In genomic region chrX:16279340-16279941, dm6 we compare ENCODE assay signal across 1 fruit fly cellular context.
TF ChIP-seq lines count a peak whose summit lies in the region.

No protein-coding gene starts in this region.

TF ChIP-seq in whole organism, embryonic, 481 proteins besides CTCF, POLR2A, EP300 and RAD21 (continued from another document and continues in another):
- peak; percentile 75 for TF ChIP-seq CG2712 (tag; optimal IDR thresholded peaks at IDR 0.05; lab: Kevin White, UChicago)
- TF ChIP-seq Med (GFP tag; lab: Kevin White, UChicago), result peak; percentile 94
- peak; percentile 80 for TF ChIP-seq CG3847 (GFP tag; IDR thresholded peaks at IDR 0.05; lab: Robert Waterston, UW)
- TF ChIP-seq Nf-YA (GFP tag; IDR thresholded peaks at IDR 0.05; lab: Robert Waterston, UW), result peak; percentile 79
- TF ChIP-seq Sox102F (GFP tag; optimal IDR thresholded peaks at IDR 0.05; lab: Kevin White, UChicago), result peak; percentile 79
- peak; percentile 75 for TF ChIP-seq ems (GFP tag; optimal IDR thresholded peaks at IDR 0.05; lab: Kevin White, UChicago)
- peak; percentile 69 for TF ChIP-seq HLH54F (GFP tag; optimal IDR thresholded peaks at IDR 0.05; lab: Kevin White, UChicago)
- no peak for TF ChIP-seq sima (GFP tag; optimal IDR thresholded peaks at IDR 0.05; lab: Kevin White, UChicago)
- TF ChIP-seq CG13287 (GFP tag; IDR thresholded peaks at IDR 0.05; lab: Robert Waterston, UW; ENCODE audit: partially characterized antibody), result no peak
- TF ChIP-seq HLHmδ (GFP tag; optimal IDR thresholded peaks at IDR 0.05; lab: Kevin White, UChicago), result no peak
- TF ChIP-seq Dek (tag; optimal IDR thresholded peaks at IDR 0.05; lab: Kevin White, UChicago), result peak; percentile 58
- peak; percentile 54 for TF ChIP-seq CG8924 (tag; optimal IDR thresholded peaks at IDR 0.05; lab: Kevin White, UChicago)
- peak; percentile 44 for TF ChIP-seq kah (GFP tag; optimal IDR thresholded peaks at IDR 0.05; lab: Kevin White, UChicago)
- TF ChIP-seq CG34224 (GFP tag; IDR thresholded peaks at IDR 0.05; lab: Robert Waterston, UW; ENCODE audit: partially characterized antibody), result no peak
- TF ChIP-seq CG1024 (GFP tag; IDR thresholded peaks at IDR 0.05; lab: Robert Waterston, UW), result peak; percentile 88
- TF ChIP-seq sisA (GFP tag; IDR thresholded peaks at IDR 0.05; lab: Robert Waterston, UW), result peak; percentile 94
- TF ChIP-seq exex (tag; optimal IDR thresholded peaks at IDR 0.05; lab: Kevin White, UChicago), result no peak
- peak; percentile 68 for TF ChIP-seq CG12219 (GFP tag; optimal IDR thresholded peaks at IDR 0.05; lab: Kevin White, UChicago)
- peak; percentile 73 for TF ChIP-seq Atf3 (GFP tag; optimal IDR thresholded peaks at IDR 0.05; lab: Kevin White, UChicago)
- peak; percentile 77 for TF ChIP-seq CoRest (tag; optimal IDR thresholded peaks at IDR 0.05; lab: Kevin White, UChicago)
- TF ChIP-seq CG6765 (GFP tag; optimal IDR thresholded peaks at IDR 0.05; lab: Kevin White, UChicago), result no peak
- peak; percentile 77 for TF ChIP-seq p53 (GFP tag; optimal IDR thresholded peaks at IDR 0.05; lab: Kevin White, UChicago)
- peak; percentile 86; the same call in 1 of the 3 replicates for TF ChIP-seq CG3726 (GFP tag; IDR thresholded peaks at IDR 0.05; lab: Robert Waterston, UW)
- TF ChIP-seq Ssrp (tag; optimal IDR thresholded peaks at IDR 0.05; lab: Kevin White, UChicago), result peak; percentile 75
- peak; percentile 76 for TF ChIP-seq klu (GFP tag; IDR thresholded peaks at IDR 0.05; lab: Robert Waterston, UW)
- TF ChIP-seq CG8478 (optimal IDR thresholded peaks at IDR 0.05; lab: Kevin White, UChicago), result no peak
- TF ChIP-seq Rx (GFP tag; IDR thresholded peaks at IDR 0.05; lab: Robert Waterston, UW), result peak; percentile 81
- TF ChIP-seq ap (GFP tag; IDR thresholded peaks at IDR 0.05; lab: Robert Waterston, UW), result peak; percentile 80
- TF ChIP-seq chn (GFP tag; optimal IDR thresholded peaks at IDR 0.05; lab: Kevin White, UChicago), result peak; percentile 73
- peak; percentile 56 for TF ChIP-seq CG13123 (GFP tag; optimal IDR thresholded peaks at IDR 0.05; lab: Kevin White, UChicago)
- peak; percentile 80 for TF ChIP-seq CG7357 (GFP tag; IDR thresholded peaks at IDR 0.05; lab: Robert Waterston, UW)
- TF ChIP-seq repo (GFP tag; optimal IDR thresholded peaks at IDR 0.05; lab: Kevin White, UChicago), result peak; percentile 22
- TF ChIP-seq NFAT (GFP tag; IDR thresholded peaks at IDR 0.05; lab: Robert Waterston, UW), result peak; percentile 80
- peak; percentile 25 for TF ChIP-seq Nf-YC (tag; optimal IDR thresholded peaks at IDR 0.05; lab: Kevin White, UChicago)
- TF ChIP-seq NfI (GFP tag; optimal IDR thresholded peaks at IDR 0.05; lab: Kevin White, UChicago), result peak; percentile 74
- peak; percentile 92 for TF ChIP-seq ranshi (GFP tag; IDR thresholded peaks at IDR 0.05; lab: Robert Waterston, UW)
- TF ChIP-seq slp2 (GFP tag; optimal IDR thresholded peaks at IDR 0.05; lab: Kevin White, UChicago), result peak; percentile 87
- TF ChIP-seq CG9215 (GFP tag; IDR thresholded peaks at IDR 0.05; lab: Robert Waterston, UW), result peak; percentile 89
- TF ChIP-seq CG17361 (GFP tag; IDR thresholded peaks at IDR 0.05; lab: Robert Waterston, UW), result peak; percentile 57
- peak; percentile 94 for TF ChIP-seq Aef1 (GFP tag; IDR thresholded peaks at IDR 0.05; lab: Robert Waterston, UW)
- no peak for TF ChIP-seq Elba2 (GFP tag; optimal IDR thresholded peaks at IDR 0.05; lab: Kevin White, UChicago)
- no peak for TF ChIP-seq Lpt (GFP tag; optimal IDR thresholded peaks at IDR 0.05; lab: Kevin White, UChicago)
- peak; percentile 70 for TF ChIP-seq Sox100B (GFP tag; optimal IDR thresholded peaks at IDR 0.05; lab: Kevin White, UChicago)
- TF ChIP-seq nom (GFP tag; optimal IDR thresholded peaks at IDR 0.05; lab: Kevin White, UChicago), result peak; percentile 75
- no peak for TF ChIP-seq ato (GFP tag; IDR thresholded peaks at IDR 0.05; lab: Robert Waterston, UW; ENCODE audit: partially characterized antibody)
- no peak for TF ChIP-seq Dp (GFP tag; optimal IDR thresholded peaks at IDR 0.05; lab: Kevin White, UChicago)
- peak; percentile 16 for TF ChIP-seq CG10543 (GFP tag; optimal IDR thresholded peaks at IDR 0.05; lab: Kevin White, UChicago)
- TF ChIP-seq Deaf1 (tag; optimal IDR thresholded peaks at IDR 0.05; lab: Kevin White, UChicago), result peak; percentile 43
- TF ChIP-seq scrt (GFP tag; optimal IDR thresholded peaks at IDR 0.05; lab: Kevin White, UChicago), result peak; percentile 60
- TF ChIP-seq Adf1 (GFP tag; IDR thresholded peaks at IDR 0.05; lab: Robert Waterston, UW), result peak; percentile 31; the same call in 1 of the 2 replicates
- TF ChIP-seq CG42726 (GFP tag; IDR thresholded peaks at IDR 0.05; lab: Robert Waterston, UW; ENCODE audit: partially characterized antibody), result peak; percentile 79
- no peak for TF ChIP-seq zf30C (GFP tag; optimal IDR thresholded peaks at IDR 0.05; lab: Kevin White, UChicago)
- peak; percentile 93 for TF ChIP-seq Drgx (GFP tag; IDR thresholded peaks at IDR 0.05; lab: Robert Waterston, UW)
- peak; percentile 54 for TF ChIP-seq CG5180 (GFP tag; optimal IDR thresholded peaks at IDR 0.05; lab: Kevin White, UChicago)
- peak; percentile 84 for TF ChIP-seq danr (GFP tag; IDR thresholded peaks at IDR 0.05; lab: Robert Waterston, UW)
- TF ChIP-seq CG6654 (GFP tag; optimal IDR thresholded peaks at IDR 0.05; lab: Kevin White, UChicago), result peak; percentile 72
- TF ChIP-seq crol (GFP tag; IDR thresholded peaks at IDR 0.05; lab: Robert Waterston, UW), result peak; percentile 41; the same call in 1 of the 2 replicates
- TF ChIP-seq D19B (GFP tag; optimal IDR thresholded peaks at IDR 0.05; lab: Kevin White, UChicago), result peak; percentile 61
- no peak for TF ChIP-seq Dfd (GFP tag; optimal IDR thresholded peaks at IDR 0.05; lab: Kevin White, UChicago)
- TF ChIP-seq pan (optimal IDR thresholded peaks at IDR 0.05; lab: Kevin White, UChicago), result no peak
- TF ChIP-seq pan (GFP tag; optimal IDR thresholded peaks at IDR 0.05 in 1 of 2, IDR thresholded peaks at IDR 0.05 in 1 of 2), result peak in 1 of 2 experiments; percentile 88
- TF ChIP-seq CG1529 (GFP tag; optimal IDR thresholded peaks at IDR 0.05; lab: Kevin White, UChicago), result peak; percentile 47
- peak; percentile 89 for TF ChIP-seq CG6689 (GFP tag; IDR thresholded peaks at IDR 0.05; lab: Robert Waterston, UW)
- TF ChIP-seq CG1233 (GFP tag; optimal IDR thresholded peaks at IDR 0.05; lab: Kevin White, UChicago), result peak; percentile 92
- no peak for TF ChIP-seq hbn (GFP tag; IDR thresholded peaks at IDR 0.05; lab: Robert Waterston, UW; ENCODE audit: partially characterized antibody)
- peak; percentile 32 for TF ChIP-seq CG6854 (GFP tag; optimal IDR thresholded peaks at IDR 0.05; lab: Kevin White, UChicago)
- no peak for TF ChIP-seq CG7271 (tag; optimal IDR thresholded peaks at IDR 0.05; lab: Kevin White, UChicago)
- TF ChIP-seq Pdp1 (GFP tag; optimal IDR thresholded peaks at IDR 0.05; lab: Kevin White, UChicago), result peak; percentile 74 to 94
- peak; percentile 95 for TF ChIP-seq Antp (GFP tag; optimal IDR thresholded peaks at IDR 0.05; lab: Kevin White, UChicago)
- peak; percentile 62 for TF ChIP-seq CG10147 (GFP tag; optimal IDR thresholded peaks at IDR 0.05; lab: Kevin White, UChicago)
- peak; percentile 82 for TF ChIP-seq CG14014 (GFP tag; IDR thresholded peaks at IDR 0.05; lab: Robert Waterston, UW)
- peak; percentile 89 for TF ChIP-seq Mrtf (GFP tag; IDR thresholded peaks at IDR 0.05; lab: Robert Waterston, UW)
- peak; percentile 81 for TF ChIP-seq Side (GFP tag; optimal IDR thresholded peaks at IDR 0.05; lab: Kevin White, UChicago)
- peak; percentile 33 for TF ChIP-seq CG3995 (GFP tag; optimal IDR thresholded peaks at IDR 0.05; lab: Kevin White, UChicago)
- TF ChIP-seq MBD-R2 (GFP tag; IDR thresholded peaks at IDR 0.05; lab: Robert Waterston, UW), result peak; percentile 68
- TF ChIP-seq CG32772 (GFP tag; IDR thresholded peaks at IDR 0.05; lab: Robert Waterston, UW), result peak; percentile 89
- TF ChIP-seq lbe (GFP tag; optimal IDR thresholded peaks at IDR 0.05; lab: Kevin White, UChicago), result peak; percentile 68
- TF ChIP-seq zen2 (GFP tag; IDR thresholded peaks at IDR 0.05; lab: Robert Waterston, UW; ENCODE audit: partially characterized antibody), result no peak
- TF ChIP-seq ssp (GFP tag; IDR thresholded peaks at IDR 0.05; lab: Robert Waterston, UW), result peak; percentile 85
- peak; percentile 85 for TF ChIP-seq CG17612 (GFP tag; IDR thresholded peaks at IDR 0.05; lab: Robert Waterston, UW)
- TF ChIP-seq gcm2 (GFP tag; optimal IDR thresholded peaks at IDR 0.05; lab: Kevin White, UChicago), result peak; percentile 56
- peak; percentile 89 for TF ChIP-seq CG12769 (tag; optimal IDR thresholded peaks at IDR 0.05; lab: Kevin White, UChicago)
- peak; percentile 93 for TF ChIP-seq ci (GFP tag; IDR thresholded peaks at IDR 0.05; lab: Robert Waterston, UW)
- TF ChIP-seq gce (GFP tag; IDR thresholded peaks at IDR 0.05; lab: Robert Waterston, UW), result peak; percentile 84
- peak; percentile 88 for TF ChIP-seq CG7839 (tag; optimal IDR thresholded peaks at IDR 0.05; lab: Kevin White, UChicago)
- peak; percentile 80 for TF ChIP-seq org-1 (GFP tag; optimal IDR thresholded peaks at IDR 0.05; lab: Kevin White, UChicago)
- peak; percentile 86 for TF ChIP-seq ERR (GFP tag; optimal IDR thresholded peaks at IDR 0.05; lab: Kevin White, UChicago)
- peak; percentile 87 for TF ChIP-seq CG6272 (GFP tag; IDR thresholded peaks at IDR 0.05; lab: Robert Waterston, UW)
- TF ChIP-seq yki (optimal IDR thresholded peaks at IDR 0.05; lab: Kevin White, UChicago), result no peak
- TF ChIP-seq bigmax (GFP tag; optimal IDR thresholded peaks at IDR 0.05; lab: Kevin White, UChicago), result no peak
- peak; percentile 92 for TF ChIP-seq CG11093 (GFP tag; IDR thresholded peaks at IDR 0.05; lab: Robert Waterston, UW)
- TF ChIP-seq CG18011 (GFP tag; optimal IDR thresholded peaks at IDR 0.05; lab: Kevin White, UChicago), result no peak
- peak; percentile 72 for TF ChIP-seq CG10979 (tag; optimal IDR thresholded peaks at IDR 0.05; lab: Kevin White, UChicago)
- no peak for TF ChIP-seq br (optimal IDR thresholded peaks at IDR 0.05; lab: Kevin White, UChicago)
- TF ChIP-seq Rfx (GFP tag; IDR thresholded peaks at IDR 0.05; lab: Robert Waterston, UW), result peak; percentile 94
- no peak for TF ChIP-seq YL-1 (GFP tag; optimal IDR thresholded peaks at IDR 0.05; lab: Kevin White, UChicago)
- peak; percentile 75 for TF ChIP-seq Atf-2 (GFP tag; optimal IDR thresholded peaks at IDR 0.05; lab: Kevin White, UChicago)
- no peak for TF ChIP-seq Spps (tag; optimal IDR thresholded peaks at IDR 0.05; lab: Kevin White, UChicago)
- peak; percentile 89 for TF ChIP-seq CG7372 (GFP tag; IDR thresholded peaks at IDR 0.05; lab: Robert Waterston, UW)
- TF ChIP-seq bbx (GFP tag; IDR thresholded peaks at IDR 0.05; lab: Robert Waterston, UW; ENCODE audit: partially characterized antibody), result peak; percentile 18; the same call in 1 of the 2 replicates
- peak; percentile 78 for TF ChIP-seq az2 (GFP tag; optimal IDR thresholded peaks at IDR 0.05; lab: Kevin White, UChicago)
- no peak for TF ChIP-seq CG15479 (GFP tag; optimal IDR thresholded peaks at IDR 0.05; lab: Kevin White, UChicago)
- TF ChIP-seq CG13624 (GFP tag; optimal IDR thresholded peaks at IDR 0.05; lab: Kevin White, UChicago), result peak; percentile 82
- TF ChIP-seq sna (GFP tag; IDR thresholded peaks at IDR 0.05; lab: Robert Waterston, UW; ENCODE audit: partially characterized antibody), result no peak
- TF ChIP-seq Lim3 (GFP tag; IDR thresholded peaks at IDR 0.05; lab: Robert Waterston, UW), result peak; percentile 58; the same call in 1 of the 2 replicates
- peak; percentile 70 for TF ChIP-seq CG8765 (GFP tag; IDR thresholded peaks at IDR 0.05; lab: Robert Waterston, UW)
- peak; percentile 39 for TF ChIP-seq CG2202 (tag; optimal IDR thresholded peaks at IDR 0.05; lab: Kevin White, UChicago)
- peak; percentile 95 for TF ChIP-seq CG34422 (GFP tag; IDR thresholded peaks at IDR 0.05; lab: Robert Waterston, UW)
- peak; percentile 59 for TF ChIP-seq CG17385 (GFP tag; optimal IDR thresholded peaks at IDR 0.05; lab: Kevin White, UChicago)
- TF ChIP-seq CG8359 (GFP tag; optimal IDR thresholded peaks at IDR 0.05; lab: Kevin White, UChicago; ENCODE audit: borderline replicate concordance), result peak; percentile 60
- peak; percentile 30 for TF ChIP-seq slou (GFP tag; optimal IDR thresholded peaks at IDR 0.05; lab: Kevin White, UChicago)
- TF ChIP-seq trh (GFP tag; optimal IDR thresholded peaks at IDR 0.05; lab: Kevin White, UChicago), result no peak
- TF ChIP-seq pfk (GFP tag; optimal IDR thresholded peaks at IDR 0.05; lab: Kevin White, UChicago), result no peak
- TF ChIP-seq CG3065 (GFP tag; optimal IDR thresholded peaks at IDR 0.05; lab: Kevin White, UChicago), result no peak
- peak; percentile 89 for TF ChIP-seq H2.0 (GFP tag; IDR thresholded peaks at IDR 0.05; lab: Robert Waterston, UW)
- peak; percentile 88 for TF ChIP-seq Awh (GFP tag; IDR thresholded peaks at IDR 0.05; lab: Robert Waterston, UW)
- TF ChIP-seq z (GFP tag; IDR thresholded peaks at IDR 0.05; lab: Robert Waterston, UW), result no peak
- TF ChIP-seq phol (tag; optimal IDR thresholded peaks at IDR 0.05; lab: Kevin White, UChicago), result peak; percentile 82
- TF ChIP-seq CG3163 (GFP tag; optimal IDR thresholded peaks at IDR 0.05; lab: Kevin White, UChicago), result no peak
- TF ChIP-seq pros (GFP tag; optimal IDR thresholded peaks at IDR 0.05; lab: Kevin White, UChicago), result peak; percentile 19
- peak; percentile 58 for TF ChIP-seq fu2 (GFP tag; optimal IDR thresholded peaks at IDR 0.05; lab: Kevin White, UChicago)
- peak; percentile 61 for TF ChIP-seq tx (GFP tag; optimal IDR thresholded peaks at IDR 0.05; lab: Kevin White, UChicago)
- peak; percentile 90 for TF ChIP-seq ttk (GFP tag; IDR thresholded peaks at IDR 0.05; lab: Robert Waterston, UW)
- peak; percentile 71 for TF ChIP-seq CG7786 (GFP tag; optimal IDR thresholded peaks at IDR 0.05; lab: Kevin White, UChicago)
- peak; percentile 23 for TF ChIP-seq trem (tag; optimal IDR thresholded peaks at IDR 0.05; lab: Kevin White, UChicago)
- no peak for TF ChIP-seq cg (GFP tag; optimal IDR thresholded peaks at IDR 0.05; lab: Kevin White, UChicago)
- TF ChIP-seq D19A (tag; optimal IDR thresholded peaks at IDR 0.05; lab: Kevin White, UChicago), result peak; percentile 64
- TF ChIP-seq CG33213 (GFP tag; optimal IDR thresholded peaks at IDR 0.05; lab: Kevin White, UChicago), result peak; percentile 70
- TF ChIP-seq rib (GFP tag; IDR thresholded peaks at IDR 0.05; lab: Robert Waterston, UW), result peak; percentile 64
- TF ChIP-seq Max (GFP tag; optimal IDR thresholded peaks at IDR 0.05; lab: Kevin White, UChicago), result peak; percentile 22
- no peak for TF ChIP-seq CG3838 (GFP tag; optimal IDR thresholded peaks at IDR 0.05; lab: Kevin White, UChicago)
- TF ChIP-seq ftz-f1 (GFP tag; optimal IDR thresholded peaks at IDR 0.05; lab: Kevin White, UChicago), result peak; percentile 4
- TF ChIP-seq CG12236 (GFP tag; optimal IDR thresholded peaks at IDR 0.05; lab: Kevin White, UChicago), result peak; percentile 24
